Worm (Caenorhabditis elegans): Measurements from ENCODE around the gene cnc-4.
A peak's percentile ranks its signal among the peaks of the same experiment; 100 is the strongest.

Gene cnc-4

DNA sequence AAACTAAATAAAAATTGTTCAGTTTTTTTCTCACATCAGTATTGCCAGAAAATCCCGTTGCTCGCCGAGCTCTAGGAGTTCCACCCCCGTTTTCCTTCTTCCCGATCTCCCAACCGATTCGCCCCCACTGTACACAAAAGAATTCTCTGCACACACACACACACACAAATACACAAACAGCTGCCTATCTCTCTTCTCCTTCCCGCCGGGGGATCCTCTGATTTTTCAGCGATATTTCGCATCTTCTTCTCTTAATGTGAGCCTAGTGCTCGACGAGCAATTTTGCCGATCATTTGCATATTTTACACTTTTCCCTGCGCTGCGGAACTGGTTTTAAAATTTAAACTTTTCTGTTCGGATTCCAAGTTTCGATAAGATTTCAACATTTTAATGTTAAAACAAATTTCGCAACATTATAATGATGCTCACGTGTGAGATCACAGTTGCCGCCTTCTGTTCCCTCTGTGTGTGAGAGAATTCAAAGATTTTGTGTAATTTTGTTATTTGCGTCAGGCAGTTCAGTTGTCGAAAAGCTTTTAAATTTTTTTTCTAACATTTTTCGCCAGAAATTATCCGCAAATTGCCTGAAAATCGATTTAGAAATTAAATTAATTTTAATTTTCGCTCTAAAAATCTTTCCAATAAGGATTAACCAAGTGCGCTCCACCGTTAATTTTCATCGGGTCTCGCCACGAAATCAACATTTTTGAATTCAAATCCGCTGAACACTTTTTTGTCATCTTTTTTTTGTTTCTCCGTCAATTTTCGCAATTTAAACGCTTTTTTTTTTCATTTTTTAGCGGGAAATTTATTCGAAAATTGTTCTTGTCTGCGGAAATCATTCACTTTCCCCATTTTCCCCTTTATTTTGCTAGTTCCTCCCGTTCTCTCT is 24.3 kb downstream of the cnc-4 start (continued):
- no peak for TF ChIP-seq Y75B8A.6 (GFP tag; IDR thresholded peaks at IDR 0.05)
- peak; percentile 52; the same call in 1 of the 2 replicates for TF ChIP-seq vab-7 (GFP tag; IDR thresholded peaks at IDR 0.05)
- no peak for TF ChIP-seq spr-3 (GFP tag; optimal IDR thresholded peaks at IDR 0.05)
- 0 out of 2 replicates have a peak, but pooled peaks have one; percentile 14 for TF ChIP-seq ZK337.2 (GFP tag; IDR thresholded peaks at IDR 0.05)
- no peak for TF ChIP-seq daf-16 (GFP tag; optimal IDR thresholded peaks at IDR 0.05)
- peak; percentile 61 for TF ChIP-seq daf-16 (tag; optimal IDR thresholded peaks at IDR 0.05)
- 0 out of 2 replicates have a peak, but pooled peaks have one; percentile 41 for TF ChIP-seq lim-7 (GFP tag; IDR thresholded peaks at IDR 0.05)
- TF ChIP-seq T26A8.4 (GFP tag; IDR thresholded peaks at IDR 0.05) = no peak
- TF ChIP-seq lin-13 (GFP tag; optimal IDR thresholded peaks at IDR 0.05) = peak; percentile 57
- peak; percentile 75 for TF ChIP-seq mep-1 (tag; optimal IDR thresholded peaks at IDR 0.05)
- peak; percentile 52 for TF ChIP-seq dmd-6 (GFP tag; IDR thresholded peaks at IDR 0.05)
- TF ChIP-seq ceh-62 (tag; optimal IDR thresholded peaks at IDR 0.05) = no peak
- no peak for TF ChIP-seq ceh-44 (GFP tag; IDR thresholded peaks at IDR 0.05)
- no peak for TF ChIP-seq tag-97 (GFP tag; IDR thresholded peaks at IDR 0.05)
- TF ChIP-seq hlh-30 (tag; optimal IDR thresholded peaks at IDR 0.05; ENCODE audit: insufficient read depth) = peak; percentile 17
- TF ChIP-seq dve-1 (tag; optimal IDR thresholded peaks at IDR 0.05; ENCODE audit: insufficient read depth) = peak; percentile 85
- TF ChIP-seq ctbp-1 (GFP tag; IDR thresholded peaks at IDR 0.05) = 0 out of 2 replicates have a peak, but pooled peaks have one; percentile 16
- peak; percentile 70 for TF ChIP-seq nhr-77 (tag; optimal IDR thresholded peaks at IDR 0.05)
- TF ChIP-seq mdl-1 (tag; optimal IDR thresholded peaks at IDR 0.05) = peak in 1 of 2 experiments; percentile 31
- peak; percentile 51 for TF ChIP-seq nhr-28 (tag; optimal IDR thresholded peaks at IDR 0.05)
- TF ChIP-seq nhr-25 (tag; optimal IDR thresholded peaks at IDR 0.05; ENCODE audit: borderline replicate concordance, insufficient read depth) = no peak
- peak; percentile 62 for TF ChIP-seq fkh-10 (GFP tag; optimal IDR thresholded peaks at IDR 0.05)
- TF ChIP-seq dpl-1 (GFP tag; optimal IDR thresholded peaks at IDR 0.05) = peak; percentile 87
- peak; percentile 97 for TF ChIP-seq aha-1 (tag)
- no peak for TF ChIP-seq spr-1 (tag; optimal IDR thresholded peaks at IDR 0.05)
- TF ChIP-seq unc-130 (GFP tag; optimal IDR thresholded peaks at IDR 0.05) = peak; percentile 47
- no peak for TF ChIP-seq snpc-4 (tag; optimal IDR thresholded peaks at IDR 0.05)
- TF ChIP-seq rbr-2 (tag; optimal IDR thresholded peaks at IDR 0.05) = peak; percentile 7
- no peak for TF ChIP-seq F44E2.7 (GFP tag; IDR thresholded peaks at IDR 0.05)
- TF ChIP-seq php-3 (GFP tag; IDR thresholded peaks at IDR 0.05) = no peak
- peak; percentile 7 for TF ChIP-seq hlh-11 (tag; optimal IDR thresholded peaks at IDR 0.05)

DNA sequence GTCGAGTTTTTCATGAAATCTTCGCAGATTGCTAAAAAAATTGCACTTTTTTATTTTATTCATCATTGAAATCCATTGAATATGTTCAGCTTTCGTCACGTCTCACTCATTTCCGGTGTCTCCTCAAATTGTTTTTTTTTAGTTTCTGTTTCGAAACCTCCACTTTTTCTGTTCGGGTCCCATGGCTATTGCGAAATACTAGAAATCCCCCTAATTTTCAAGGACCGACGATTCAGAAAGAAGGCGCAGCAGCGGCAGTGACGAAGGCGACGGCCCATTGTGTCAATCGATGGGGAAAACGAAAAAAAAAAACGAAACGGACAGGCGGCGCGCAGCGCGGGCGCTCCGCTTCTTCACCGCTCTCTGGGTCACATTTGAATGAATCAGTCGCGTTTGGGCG is 25.0 kb downstream of the cnc-4 start:
- TF ChIP-seq duxl-1 (tag; optimal IDR thresholded peaks at IDR 0.05; ENCODE audit: poor library complexity) (no peak), set-16 (GFP tag; IDR thresholded peaks at IDR 0.05) (peak; percentile 46; the same call in 1 of the 2 replicates), madf-9 (GFP tag; conservative IDR thresholded peaks at IDR 0.05) (peak; percentile 34; the same call in 1 of the 2 replicates), gei-8 (GFP tag; optimal IDR thresholded peaks at IDR 0.05) (no peak), daf-16 (GFP tag; optimal IDR thresholded peaks at IDR 0.05) (no peak), daf-16 (tag; optimal IDR thresholded peaks at IDR 0.05) (no peak), mes-2 (tag; optimal IDR thresholded peaks at IDR 0.05; ENCODE audit: poor library complexity, severe bottlenecking) (peak; percentile 34), D1046.2 (GFP tag; IDR thresholded peaks at IDR 0.05) (0 out of 2 replicates have a peak, but pooled peaks have one; percentile 28), saeg-2 (GFP tag; IDR thresholded peaks at IDR 0.05) (no peak), Y5F2A.4 (GFP tag; optimal IDR thresholded peaks at IDR 0.05) (no peak), rbr-2 (tag; optimal IDR thresholded peaks at IDR 0.05) (no peak), nhr-111 (GFP tag; optimal IDR thresholded peaks at IDR 0.05) (no peak), ceh-82 (tag; optimal IDR thresholded peaks at IDR 0.05) (no peak), ctbp-1 (GFP tag; IDR thresholded peaks at IDR 0.05) (0 out of 2 replicates have a peak, but pooled peaks have one; percentile 13), daf-19 (GFP tag; conservative IDR thresholded peaks at IDR 0.05) (no peak)
